Worm (Caenorhabditis elegans) whole organism, mixed stage, embryonic: ENCODE data around the gene F46G10.2.

Experiments
- M03D4.4 ChIP-seq: sonication (generic microtip); optimal IDR thresholded peaks from 2 replicates; lab custom pipeline; 2017; ENCODE audit warnings: mild to moderate bottlenecking, missing genetic modification characterization, missing compliant biosample characterization
- bed-3 ChIP-seq: fragments of 200-800 bp; sonication (Bioruptor generic); optimal IDR thresholded peaks from 3 replicates; lab custom pipeline; 2018; ENCODE audit warnings: mild to moderate bottlenecking, missing genetic modification characterization, moderate library complexity, missing compliant biosample characterization
- blmp-1 ChIP-seq: fragments of 150-350 bp; optimal IDR thresholded peaks from 2 replicates; lab custom pipeline; 2014; ENCODE audit warnings: missing biosample characterization, missing genetic modification characterization
- ceh-43 ChIP-seq: fragments of 200-800 bp; sonication (Bioruptor generic); optimal IDR thresholded peaks from 2 replicates; lab custom pipeline; 2018; ENCODE audit warnings: mild to moderate bottlenecking, missing genetic modification characterization, moderate library complexity, missing compliant biosample characterization
- ceh-83 ChIP-seq: fragments of 200-800 bp; sonication (Bioruptor generic); optimal IDR thresholded peaks from 2 replicates; lab custom pipeline; 2018; ENCODE audit warnings: mild to moderate bottlenecking, missing genetic modification characterization, missing compliant biosample characterization
- ces-1 ChIP-seq: fragments of 150-350 bp; optimal IDR thresholded peaks from 2 replicates; lab custom pipeline; 2014; ENCODE audit warnings: missing biosample characterization, missing genetic modification reagents, missing genetic modification characterization
- cnd-1 ChIP-seq: fragments of 200-800 bp; sonication (Bioruptor generic); optimal IDR thresholded peaks from 2 replicates; lab custom pipeline; 2018; ENCODE audit warnings: mild to moderate bottlenecking, missing genetic modification characterization, missing compliant biosample characterization
- drap-1 ChIP-seq: fragments of 200-800 bp; sonication (Bioruptor generic); optimal IDR thresholded peaks from 3 replicates; lab custom pipeline; 2018; ENCODE audit warnings: mild to moderate bottlenecking, missing genetic modification characterization, missing compliant biosample characterization
- elt-1 ChIP-seq: sonication (generic microtip); optimal IDR thresholded peaks from 2 replicates; lab custom pipeline; 2017; ENCODE audit warnings: missing genetic modification characterization, mild to moderate bottlenecking, missing compliant biosample characterization, antibody characterized with exemption, moderate library complexity, borderline replicate concordance; ENCODE audit not compliant: insufficient read depth
- elt-3 ChIP-seq: fragments of 150-350 bp; optimal IDR thresholded peaks from 2 replicates; lab custom pipeline; 2014; ENCODE audit warnings: missing biosample characterization, missing genetic modification characterization
- hlh-1 ChIP-seq: fragments of 150-350 bp; optimal IDR thresholded peaks from 2 replicates; lab custom pipeline; 2014; ENCODE audit warnings: missing biosample characterization, missing genetic modification reagents, missing genetic modification characterization
- lin-13 ChIP-seq: fragments of 150-350 bp; optimal IDR thresholded peaks from 2 replicates; lab custom pipeline; 2014; ENCODE audit warnings: missing biosample characterization, missing genetic modification characterization
- lin-32 ChIP-seq: fragments of 200-800 bp; sonication (Bioruptor generic); optimal IDR thresholded peaks from 2 replicates; lab custom pipeline; 2018; ENCODE audit warnings: mild to moderate bottlenecking, missing genetic modification characterization, missing compliant biosample characterization
- lsy-2 ChIP-seq: fragments of 150-350 bp; optimal IDR thresholded peaks from 2 replicates; lab custom pipeline; 2014; ENCODE audit warnings: missing biosample characterization, missing genetic modification characterization
- mab-5 ChIP-seq: fragments of 150-350 bp; optimal IDR thresholded peaks from 2 replicates; lab custom pipeline; 2014; ENCODE audit warnings: missing biosample characterization, missing genetic modification characterization
- mep-1 ChIP-seq: fragments of 150-350 bp; optimal IDR thresholded peaks from 2 replicates; lab custom pipeline; 2017; ENCODE audit warnings: missing biosample characterization, missing genetic modification reagents, missing genetic modification characterization, inconsistent platforms
- mls-2 ChIP-seq: sonication (generic microtip); optimal IDR thresholded peaks from 2 replicates; lab custom pipeline; 2016; ENCODE audit warnings: mild to moderate bottlenecking, missing genetic modification characterization, moderate library complexity, missing compliant biosample characterization
- nhr-12 ChIP-seq: fragments of 150-350 bp; optimal IDR thresholded peaks from 2 replicates; lab custom pipeline; 2014; ENCODE audit warnings: missing biosample characterization, missing genetic modification characterization
- nhr-2 ChIP-seq: fragments of 150-350 bp; optimal IDR thresholded peaks from 2 replicates; lab custom pipeline; 2014; ENCODE audit warnings: missing biosample characterization, missing genetic modification characterization
- nhr-237 ChIP-seq: fragments of 150-350 bp; optimal IDR thresholded peaks from 2 replicates; lab custom pipeline; 2014; ENCODE audit warnings: missing biosample characterization, missing genetic modification characterization
- nhr-28 ChIP-seq: fragments of 150-350 bp; optimal IDR thresholded peaks from 2 replicates; lab custom pipeline; 2014; ENCODE audit warnings: missing biosample characterization, missing genetic modification characterization
- nhr-76 ChIP-seq: sonication (generic microtip); optimal IDR thresholded peaks from 2 replicates; lab custom pipeline; 2017; ENCODE audit warnings: missing biosample characterization, missing genetic modification characterization
- pha-4 ChIP-seq: fragments of 150-350 bp; optimal IDR thresholded peaks from 2 replicates; lab custom pipeline; 2018; ENCODE audit warnings: missing biosample characterization, missing genetic modification reagents, missing genetic modification characterization
- sem-2 ChIP-seq: fragments of 200-800 bp; sonication (Bioruptor generic); optimal IDR thresholded peaks from 2 replicates; lab custom pipeline; 2018; ENCODE audit warnings: mild to moderate bottlenecking, missing genetic modification characterization, missing compliant biosample characterization
- snpc-4 ChIP-seq: fragments of 150-350 bp; optimal IDR thresholded peaks from 2 replicates; lab custom pipeline; 2014; ENCODE audit warnings: missing biosample characterization, missing genetic modification characterization
- sptf-1 ChIP-seq: sonication (generic microtip); optimal IDR thresholded peaks from 2 replicates; lab custom pipeline; 2017; ENCODE audit warnings: mild to moderate bottlenecking, missing genetic modification characterization, moderate library complexity, missing compliant biosample characterization
- tbx-8 ChIP-seq: fragments of 200-800 bp; sonication (Bioruptor generic); optimal IDR thresholded peaks from 2 replicates; lab custom pipeline; 2018; ENCODE audit warnings: mild to moderate bottlenecking, missing genetic modification characterization, moderate library complexity, missing compliant biosample characterization
- unc-120 ChIP-seq: sonication (generic microtip); optimal IDR thresholded peaks from 2 replicates; lab custom pipeline; 2017; ENCODE audit warnings: missing genetic modification characterization, missing compliant biosample characterization; ENCODE audit not compliant: poor library complexity, severe bottlenecking
- unc-62 ChIP-seq: fragments of 150-350 bp; optimal IDR thresholded peaks from 2 replicates; lab custom pipeline; 2014; ENCODE audit warnings: missing biosample characterization, missing genetic modification reagents, missing genetic modification characterization
- zip-8 ChIP-seq: fragments of 150-350 bp; optimal IDR thresholded peaks from 2 replicates; lab custom pipeline; 2014; ENCODE audit warnings: missing biosample characterization, missing genetic modification characterization
- ztf-11 ChIP-seq: fragments of 150-350 bp; optimal IDR thresholded peaks from 2 replicates; lab custom pipeline; 2014; ENCODE audit warnings: missing biosample characterization, missing genetic modification characterization

F46G10.2 gene

ce11 chrX:13284618-13285017 lies 38.1 kb upstream of the F46G10.2 start:
- no peak for TF ChIP-seq hlh-1 (tag; lab: Kevin White, UChicago)
- no peak for TF ChIP-seq ceh-83 (GFP tag; lab: Kevin White, UChicago)
- TF ChIP-seq nhr-76 (tag; lab: Kevin White, UChicago): no peak
- TF ChIP-seq ceh-43 (GFP tag; lab: Kevin White, UChicago): no peak
- TF ChIP-seq nhr-12 (tag; lab: Kevin White, UChicago): no peak
- no peak for TF ChIP-seq unc-120
- TF ChIP-seq sptf-1: no peak
- TF ChIP-seq sem-2 (GFP tag; lab: Kevin White, UChicago): no peak
- no peak for TF ChIP-seq nhr-237 (tag; lab: Kevin White, UChicago)
- no peak for TF ChIP-seq nhr-2
- TF ChIP-seq elt-1 (tag; lab: Kevin White, UChicago): no peak
- no peak for TF ChIP-seq unc-62 (GFP tag; lab: Kevin White, UChicago)

ce11 chrX:13286533-13286932 lies 36.2 kb upstream of the F46G10.2 start, which contains the start of gene R04D3.2:
Gene R04D3.2, minus strand, starts transcription at chrX:13286633.
- TF ChIP-seq ztf-11 (tag; lab: Kevin White, UChicago) (no peak), ces-1 (no peak), lsy-2 (no peak), lin-13 (tag; lab: Kevin White, UChicago) (no peak), snpc-4 (tag; lab: Kevin White, UChicago) (no peak), zip-8 (tag; lab: Kevin White, UChicago) (no peak), mab-5 (tag; lab: Kevin White, UChicago) (no peak), blmp-1 (tag; lab: Kevin White, UChicago) (no peak)

ce11 chrX:13288715-13289114 lies 34.0 kb upstream of the F46G10.2 start, which contains the start of gene R04D3.4:
Gene R04D3.4, minus strand, starts transcription at chrX:13288815.
- TF ChIP-seq elt-1 (tag; lab: Kevin White, UChicago) (no peak), unc-120 (no peak), pha-4 (tag; lab: Kevin White, UChicago) (no peak), nhr-237 (tag; lab: Kevin White, UChicago) (no peak), drap-1 (GFP tag; lab: Kevin White, UChicago) (no peak), lin-32 (GFP tag; lab: Kevin White, UChicago) (no peak), sptf-1 (no peak)

- TF ChIP-seq M03D4.4 (tag; lab: Kevin White, UChicago) (no peak), zip-8 (tag; lab: Kevin White, UChicago) (no peak), hlh-1 (tag; lab: Kevin White, UChicago) (no peak), mep-1 (tag; lab: Kevin White, UChicago) (no peak), elt-3 (tag; lab: Kevin White, UChicago) (no peak), ceh-83 (GFP tag; lab: Kevin White, UChicago) (no peak), nhr-76 (tag; lab: Kevin White, UChicago) (no peak), lin-32 (GFP tag; lab: Kevin White, UChicago) (no peak), ceh-43 (GFP tag; lab: Kevin White, UChicago) (no peak), drap-1 (GFP tag; lab: Kevin White, UChicago) (no peak)
Observed at ce11 chrX:13290531-13290930, 32.2 kb upstream of the F46G10.2 start, which contains the start of gene R04D3.3. Gene R04D3.3, minus strand, starts transcription at chrX:13290631.

ce11 chrX:13291506-13291905 lies 31.3 kb upstream of the F46G10.2 start, which contains the start of gene srd-38:
Gene srd-38, plus strand, starts transcription at chrX:13291806.
- TF ChIP-seq nhr-2 (no peak), ceh-43 (GFP tag; lab: Kevin White, UChicago) (no peak), nhr-28 (tag; lab: Kevin White, UChicago) (no peak), nhr-76 (tag; lab: Kevin White, UChicago) (no peak), cnd-1 (tag; lab: Kevin White, UChicago) (no peak), elt-3 (tag; lab: Kevin White, UChicago) (no peak), tbx-8 (GFP tag; lab: Kevin White, UChicago) (no peak), bed-3 (GFP tag; lab: Kevin White, UChicago) (no peak), blmp-1 (tag; lab: Kevin White, UChicago) (no peak), ceh-83 (GFP tag; lab: Kevin White, UChicago) (no peak), lin-13 (tag; lab: Kevin White, UChicago) (no peak), ces-1 (no peak), unc-120 (no peak), elt-1 (tag; lab: Kevin White, UChicago) (no peak), sptf-1 (no peak), drap-1 (GFP tag; lab: Kevin White, UChicago) (no peak), ztf-11 (tag; lab: Kevin White, UChicago) (no peak), mls-2 (no peak), hlh-1 (tag; lab: Kevin White, UChicago) (no peak)
- TF ChIP-seq, all 35 proteins: peak for 0
